Worm (Caenorhabditis elegans): ENCODE results near the gene T03E6.9.

T03E6.9 gene

ce11 chrV:16605463-16605862, 4.9 kb upstream of the T03E6.9 start:
- TF ChIP-seq ets-4 (tag; optimal IDR thresholded peaks at IDR 0.05) (no peak), npax-4 (tag; optimal IDR thresholded peaks at IDR 0.05) (no peak), sox-4 (tag; optimal IDR thresholded peaks at IDR 0.05) (no peak), lin-11 (tag; optimal IDR thresholded peaks at IDR 0.05) (no peak), T23F11.4 (GFP tag; optimal IDR thresholded peaks at IDR 0.05) (no peak), unc-3 (GFP tag; conservative IDR thresholded peaks at IDR 0.05) (no peak), unc-3 (tag; optimal IDR thresholded peaks at IDR 0.05) (no peak), elt-4 (tag; optimal IDR thresholded peaks at IDR 0.05) (no peak), ceh-30 (tag; optimal IDR thresholded peaks at IDR 0.05) (no peak), tbx-2 (tag; optimal IDR thresholded peaks at IDR 0.05) (no peak), sdc-2 (tag; optimal IDR thresholded peaks at IDR 0.05) (no peak), nfya-1 (tag; optimal IDR thresholded peaks at IDR 0.05) (no peak), hlh-6 (tag; optimal IDR thresholded peaks at IDR 0.05) (no peak), eyg-1 (tag; optimal IDR thresholded peaks at IDR 0.05) (no peak), nhr-11 (tag; optimal IDR thresholded peaks at IDR 0.05) (no peak), sox-2 (GFP tag; IDR thresholded peaks at IDR 0.05) (no peak), ceh-31 (tag; optimal IDR thresholded peaks at IDR 0.05) (no peak), pha-4 (tag; optimal IDR thresholded peaks at IDR 0.05) (no peak), unc-55 (GFP tag; optimal IDR thresholded peaks at IDR 0.05) (no peak)

DNA sequence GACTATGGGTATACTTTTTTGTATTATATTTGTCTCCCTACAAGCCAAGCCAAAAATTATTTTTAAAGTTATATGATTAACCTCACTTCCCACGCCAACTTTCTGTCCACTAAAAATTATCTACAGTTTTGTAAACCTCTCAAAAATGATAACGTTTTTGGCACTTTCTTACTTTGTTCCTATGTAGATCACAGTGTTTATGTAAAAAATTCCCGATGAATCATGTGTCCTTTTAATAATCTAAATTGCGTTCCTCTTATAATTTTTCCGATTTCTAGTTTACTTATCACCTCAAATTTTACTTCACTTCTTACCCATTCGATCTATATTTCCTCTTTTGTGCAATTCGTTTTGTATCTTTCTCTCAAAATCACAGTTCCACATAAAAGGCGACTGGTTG, 3.8 kb upstream of the T03E6.9 start:
- TF ChIP-seq hlh-8 (tag; optimal IDR thresholded peaks at IDR 0.05) (no peak), K02D7.2 (tag; optimal IDR thresholded peaks at IDR 0.05) (no peak), npax-4 (tag; optimal IDR thresholded peaks at IDR 0.05) (no peak), unc-86 (tag; optimal IDR thresholded peaks at IDR 0.05) (no peak), pha-4 (tag; optimal IDR thresholded peaks at IDR 0.05) (no peak), elt-4 (tag; optimal IDR thresholded peaks at IDR 0.05) (no peak), fkh-10 (GFP tag; optimal IDR thresholded peaks at IDR 0.05) (no peak), sdc-2 (tag; optimal IDR thresholded peaks at IDR 0.05) (no peak)

- TF ChIP-seq fkh-10 (GFP tag; optimal IDR thresholded peaks at IDR 0.05) = no peak
- TF ChIP-seq hlh-15 (tag; optimal IDR thresholded peaks at IDR 0.05) = no peak
- no peak for TF ChIP-seq dmd-4 (tag; optimal IDR thresholded peaks at IDR 0.05; ENCODE audit: borderline replicate concordance)
- TF ChIP-seq nfya-1 (tag; optimal IDR thresholded peaks at IDR 0.05) = no peak
- no peak for TF ChIP-seq C38D4.7 (GFP tag; optimal IDR thresholded peaks at IDR 0.05)
- no peak for TF ChIP-seq ceh-14 (tag; optimal IDR thresholded peaks at IDR 0.05)
- TF ChIP-seq unc-86 (tag; optimal IDR thresholded peaks at IDR 0.05) = no peak
- no peak for TF ChIP-seq fkh-6 (tag; optimal IDR thresholded peaks at IDR 0.05)
- TF ChIP-seq fax-1 (tag; optimal IDR thresholded peaks at IDR 0.05) = no peak
- TF ChIP-seq npax-4 (tag; optimal IDR thresholded peaks at IDR 0.05) = no peak
- TF ChIP-seq F13H6.1 (tag; optimal IDR thresholded peaks at IDR 0.05) = no peak
- TF ChIP-seq ceh-19 (GFP tag; optimal IDR thresholded peaks at IDR 0.05) = no peak
- TF ChIP-seq ama-1 (optimal IDR thresholded peaks at IDR 0.05) = no peak
These were observed 2.6 kb upstream of the T03E6.9 start, which contains the start of gene T03E6.8 for ce11 chrV:16603102-16603501. T03E6.8 (minus strand) TSS chrV:16603202.

DNA sequence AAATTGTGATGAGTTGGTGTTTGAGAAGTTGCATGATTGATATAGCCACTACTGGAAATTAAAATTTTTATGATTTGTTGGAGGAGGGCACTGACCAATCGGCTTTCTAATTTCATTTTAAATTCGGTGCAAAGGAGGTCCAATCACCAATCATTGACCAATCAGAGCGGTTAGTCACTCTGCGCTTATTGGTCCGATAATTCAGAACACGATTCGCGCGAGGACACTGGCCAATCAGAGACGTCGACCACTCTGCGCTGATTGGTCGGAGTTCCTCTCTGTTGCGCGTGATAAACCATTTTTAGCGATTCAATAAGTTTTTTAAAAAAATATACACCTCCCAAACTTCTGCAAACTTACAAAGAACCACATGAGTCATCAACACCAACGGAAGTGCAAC, 688 bp downstream of the T03E6.9 start:
- TF ChIP-seq elt-2 (tag; optimal IDR thresholded peaks at IDR 0.05) = no peak
- TF ChIP-seq unc-3 (GFP tag; conservative IDR thresholded peaks at IDR 0.05) = no peak
- no peak for TF ChIP-seq unc-3 (tag; optimal IDR thresholded peaks at IDR 0.05)
- no peak for TF ChIP-seq C08G9.2 (tag; optimal IDR thresholded peaks at IDR 0.05)
- peak; percentile 64 for TF ChIP-seq nfya-1 (tag; optimal IDR thresholded peaks at IDR 0.05)
- no peak for TF ChIP-seq zip-5 (tag; optimal IDR thresholded peaks at IDR 0.05)

ce11 chrV:16598437-16598836, 2.1 kb downstream of the T03E6.9 start:
- TF ChIP-seq unc-86 (tag; optimal IDR thresholded peaks at IDR 0.05) (no peak), pqm-1 (tag; optimal IDR thresholded peaks at IDR 0.05) (no peak), elt-2 (tag; optimal IDR thresholded peaks at IDR 0.05) (no peak), rnt-1 (tag; optimal IDR thresholded peaks at IDR 0.05) (peak; percentile 13), pat-9 (tag; optimal IDR thresholded peaks at IDR 0.05) (peak; percentile 5), hlh-13 (GFP tag; optimal IDR thresholded peaks at IDR 0.05) (no peak), nfya-1 (tag; optimal IDR thresholded peaks at IDR 0.05) (no peak), ceh-48 (tag; optimal IDR thresholded peaks at IDR 0.05) (no peak), nhr-232 (tag; optimal IDR thresholded peaks at IDR 0.05) (no peak), hlh-30 (tag; optimal IDR thresholded peaks at IDR 0.05; ENCODE audit: insufficient read depth) (peak; percentile 84), hlh-8 (tag; optimal IDR thresholded peaks at IDR 0.05) (peak; percentile 28), ref-2 (tag; optimal IDR thresholded peaks at IDR 0.05) (no peak)
